Worm (Caenorhabditis elegans) whole organism, L1 larva: ENCODE results near the gene Y47D7A.15.
"Not testable (repeated sequence)": the region's sequence is repeated elsewhere in the genome, so short reads cannot be mapped to it uniquely, and the experiment has no call there.

Source experiments
- C16A3.4 ChIP-seq: fragments of 150-350 bp; optimal IDR thresholded peaks from 2 replicates; lab custom pipeline; 2014; ENCODE audit warnings: missing biosample characterization, missing genetic modification characterization
- C34B4.2 ChIP-seq: sonication (generic microtip); optimal IDR thresholded peaks from 2 replicates; lab custom pipeline; 2017; ENCODE audit warnings: mild to moderate bottlenecking, missing genetic modification characterization, missing compliant biosample characterization
- F16B12.6 ChIP-seq: fragments of 150-350 bp; optimal IDR thresholded peaks from 2 replicates; lab custom pipeline; 2014; ENCODE audit warnings: missing biosample characterization, missing genetic modification characterization
- Y116A8C.19 ChIP-seq: sonication (generic microtip); optimal IDR thresholded peaks from 2 replicates; lab custom pipeline; 2016; ENCODE audit warnings: missing compliant biosample characterization, missing genetic modification characterization, borderline replicate concordance
- alr-1 ChIP-seq: fragments of 200-800 bp; sonication (Bioruptor generic); optimal IDR thresholded peaks from 2 replicates; lab custom pipeline; 2018; ENCODE audit warnings: borderline replicate concordance, mild to moderate bottlenecking, missing genetic modification characterization, missing compliant biosample characterization
- aly-2 ChIP-seq: fragments of 150-350 bp; optimal IDR thresholded peaks from 2 replicates; lab custom pipeline; 2014; ENCODE audit warnings: missing biosample characterization, missing genetic modification characterization
- ama-1 ChIP-seq: fragments of 150-350 bp; optimal IDR thresholded peaks from 2 replicates; lab custom pipeline; 2014
- ceh-8 ChIP-seq: fragments of 200-800 bp; sonication (Bioruptor generic); optimal IDR thresholded peaks from 2 replicates; lab custom pipeline; 2018; ENCODE audit warnings: mild to moderate bottlenecking, missing genetic modification characterization, moderate library complexity, missing compliant biosample characterization
- ceh-82 ChIP-seq, 3 experiments: fragments of 150-350 bp in 1 of 3; sonication (generic microtip) in 2 of 3; optimal IDR thresholded peaks; 2 replicates each; lab custom pipeline; 2014 to 2017; ENCODE audit warnings: missing biosample characterization in 3 of 3, missing genetic modification characterization in 3 of 3
- efl-3 ChIP-seq: fragments of 200-800 bp; sonication (Bioruptor generic); optimal IDR thresholded peaks from 2 replicates; lab custom pipeline; 2018; ENCODE audit warnings: mild to moderate bottlenecking, missing genetic modification characterization, missing compliant biosample characterization
- egl-27 ChIP-seq, 2 experiments: fragments of 150-350 bp in 1 of 2; sonication (generic microtip); optimal IDR thresholded peaks; 3 replicates each; lab custom pipeline; 2017 to 2018; ENCODE audit warnings: missing biosample characterization in 2 of 2, missing genetic modification characterization in 2 of 2, missing genetic modification reagents in 2 of 2
- ets-5 ChIP-seq: fragments of 200-800 bp; sonication (Bioruptor generic); IDR thresholded peaks from 2 replicates; pipeline ENCODE4 v1.3.6; 2022; ENCODE audit warnings: missing genetic modification characterization, missing compliant biosample characterization
- fos-1 ChIP-seq: fragments of 150-350 bp; optimal IDR thresholded peaks from 2 replicates; lab custom pipeline; 2014; ENCODE audit warnings: missing biosample characterization, missing genetic modification characterization
- grh-1 ChIP-seq: fragments of 200-800 bp; sonication (Bioruptor generic); IDR thresholded peaks from 2 replicates; pipeline ENCODE4 v1.3.6; 2022; ENCODE audit warnings: missing genetic modification reagents, missing genetic modification characterization, missing compliant biosample characterization
- hlh-17 ChIP-seq: fragments of 200-800 bp; sonication (Bioruptor generic); optimal IDR thresholded peaks from 2 replicates; lab custom pipeline; 2018; ENCODE audit warnings: missing genetic modification characterization, mild to moderate bottlenecking, missing compliant biosample characterization, moderate library complexity, borderline replicate concordance
- irx-1 ChIP-seq: sonication (generic microtip); optimal IDR thresholded peaks from 2 replicates; lab custom pipeline; 2016; ENCODE audit warnings: missing genetic modification characterization, missing compliant biosample characterization
- isw-1 ChIP-seq: fragments of 200-800 bp; sonication (Bioruptor generic); IDR thresholded peaks from 2 replicates; pipeline ENCODE4 v1.3.6; 2022; ENCODE audit warnings: missing genetic modification characterization, missing compliant biosample characterization
- lin-13 ChIP-seq: fragments of 150-350 bp; optimal IDR thresholded peaks from 2 replicates; lab custom pipeline; 2014; ENCODE audit warnings: missing biosample characterization, missing genetic modification reagents, missing genetic modification characterization
- lin-14 ChIP-seq: fragments of 200-800 bp; sonication (Bioruptor generic); optimal IDR thresholded peaks from 2 replicates; lab custom pipeline; 2018; ENCODE audit warnings: mild to moderate bottlenecking, missing genetic modification characterization, moderate library complexity, missing compliant biosample characterization
- lin-39 ChIP-seq: fragments of 150-350 bp; optimal IDR thresholded peaks from 2 replicates; lab custom pipeline; 2014; ENCODE audit warnings: missing biosample characterization, missing genetic modification reagents, missing genetic modification characterization
- mab-9 ChIP-seq: fragments of 200-800 bp; sonication (Bioruptor generic); IDR thresholded peaks from 2 replicates; pipeline ENCODE4 v1.3.6; 2022; ENCODE audit warnings: missing genetic modification reagents, missing genetic modification characterization, missing compliant biosample characterization
- nhr-12 ChIP-seq: sonication (generic microtip); optimal IDR thresholded peaks from 2 replicates; lab custom pipeline; 2017; ENCODE audit warnings: missing biosample characterization, missing genetic modification characterization
- nhr-20 ChIP-seq: sonication (generic microtip); optimal IDR thresholded peaks from 2 replicates; lab custom pipeline; 2016; ENCODE audit warnings: mild to moderate bottlenecking, missing genetic modification characterization, missing compliant biosample characterization
- nhr-47 ChIP-seq: sonication (generic microtip); optimal IDR thresholded peaks from 2 replicates; lab custom pipeline; 2016; ENCODE audit warnings: mild to moderate bottlenecking, missing genetic modification characterization, moderate library complexity, missing compliant biosample characterization
- nhr-77 ChIP-seq: fragments of 150-350 bp; optimal IDR thresholded peaks from 2 replicates; lab custom pipeline; 2014; ENCODE audit warnings: missing biosample characterization, missing genetic modification characterization
- nhr-90 ChIP-seq: sonication (generic microtip); optimal IDR thresholded peaks from 2 replicates; lab custom pipeline; 2016; ENCODE audit warnings: mild to moderate bottlenecking, missing genetic modification characterization, missing compliant biosample characterization; ENCODE audit not compliant: poor library complexity
- pag-3 ChIP-seq: sonication (generic microtip); optimal IDR thresholded peaks from 2 replicates; lab custom pipeline; 2017; ENCODE audit warnings: missing genetic modification characterization, mild to moderate bottlenecking, missing compliant biosample characterization, antibody characterized with exemption, borderline replicate concordance; ENCODE audit not compliant: insufficient read depth
- rnt-1 ChIP-seq: sonication (generic microtip); optimal IDR thresholded peaks from 2 replicates; lab custom pipeline; 2016; ENCODE audit warnings: mild to moderate bottlenecking, missing genetic modification characterization, moderate library complexity, missing compliant biosample characterization
- skn-1 ChIP-seq: fragments of 150-350 bp; optimal IDR thresholded peaks from 2 replicates; lab custom pipeline; 2014; ENCODE audit warnings: missing biosample characterization, missing genetic modification characterization
- snpc-4 ChIP-seq: fragments of 150-350 bp; optimal IDR thresholded peaks from 2 replicates; lab custom pipeline; 2014; ENCODE audit warnings: missing biosample characterization, missing genetic modification characterization
- snu-23 ChIP-seq: sonication (generic microtip); optimal IDR thresholded peaks from 2 replicates; lab custom pipeline; 2016; ENCODE audit warnings: missing genetic modification characterization, missing compliant biosample characterization
- sptf-1 ChIP-seq: fragments of 150-350 bp; optimal IDR thresholded peaks from 2 replicates; lab custom pipeline; 2014; ENCODE audit warnings: missing biosample characterization, missing genetic modification characterization
- sup-37 ChIP-seq: fragments of 200-800 bp; sonication (Bioruptor generic); optimal IDR thresholded peaks from 2 replicates; lab custom pipeline; 2018; ENCODE audit warnings: mild to moderate bottlenecking, missing genetic modification characterization, missing compliant biosample characterization
- tbx-2 ChIP-seq: sonication (generic microtip); optimal IDR thresholded peaks from 2 replicates; lab custom pipeline; 2016; ENCODE audit warnings: missing genetic modification characterization, missing compliant biosample characterization
- unc-62 ChIP-seq: fragments of 150-350 bp; optimal IDR thresholded peaks from 2 replicates; lab custom pipeline; 2014; ENCODE audit warnings: missing biosample characterization, missing genetic modification reagents, missing genetic modification characterization
- vab-15 ChIP-seq: sonication (generic microtip); optimal IDR thresholded peaks from 2 replicates; lab custom pipeline; 2017; ENCODE audit warnings: missing genotype, mild to moderate bottlenecking, missing genetic modification characterization, missing compliant biosample characterization
- xbp-1 ChIP-seq: sonication (generic microtip); optimal IDR thresholded peaks from 2 replicates; lab custom pipeline; 2016; ENCODE audit warnings: missing genetic modification characterization, missing compliant biosample characterization
- zag-1 ChIP-seq: fragments of 150-350 bp; optimal IDR thresholded peaks from 2 replicates; lab custom pipeline; 2014; ENCODE audit warnings: missing biosample characterization, missing genetic modification characterization
- zip-4 ChIP-seq: fragments of 200-800 bp; sonication (Bioruptor generic); optimal IDR thresholded peaks from 2 replicates; lab custom pipeline; 2018; ENCODE audit warnings: mild to moderate bottlenecking, missing genetic modification characterization, moderate library complexity, missing compliant biosample characterization
- ztf-11 ChIP-seq, 2 experiments: sonication (generic microtip); optimal IDR thresholded peaks; 2 replicates each; lab custom pipeline; 2016 to 2017; ENCODE audit warnings: missing genetic modification characterization in 2 of 2, missing biosample characterization in 1 of 2, missing compliant biosample characterization in 1 of 2

The Y47D7A.15 gene

ce11 chrV:4432783-4433237, at the start of gene Y47D7A.15:
Y47D7A.15 (minus strand) TSS chrV:4433187.
- TF ChIP-seq ceh-8 (peak; percentile 62), ama-1 (lab: Kevin White, UChicago) (no peak)

- TF ChIP-seq tbx-2 (tag; lab: Kevin White, UChicago) (no peak), snpc-4 (tag; lab: Kevin White, UChicago) (no peak), lin-13 (GFP tag; lab: Kevin White, UChicago) (no peak)
These were observed 48.8 kb upstream of the Y47D7A.15 start for ce11 chrV:4481823-4482222.

ce11 chrV:4474543-4474942, 41.6 kb upstream of the Y47D7A.15 start, which contains the start of gene str-35:
str-35 (plus strand) TSS chrV:4474843.
- TF ChIP-seq alr-1 (tag; lab: Kevin White, UChicago); unc-62 (GFP tag; lab: Kevin White, UChicago); pag-3 (tag; lab: Kevin White, UChicago): not testable (repeated sequence)

ce11 chrV:4471065-4471464, 38.1 kb upstream of the Y47D7A.15 start, which contains the start of gene T08H10.3:
T08H10.3 (plus strand) TSS chrV:4471365.
- TF ChIP-seq snu-23 (GFP tag; lab: Kevin White, UChicago), result no peak
- no peak for TF ChIP-seq nhr-12 (tag; lab: Kevin White, UChicago)
- no peak for TF ChIP-seq sup-37 (GFP tag; lab: Kevin White, UChicago)
- TF ChIP-seq ets-5 (GFP tag; lab: Robert Waterston, UW), result no peak
- no peak for TF ChIP-seq skn-1 (tag; lab: Kevin White, UChicago)
- TF ChIP-seq Y116A8C.19 (tag; lab: Kevin White, UChicago), result no peak
- no peak for TF ChIP-seq mab-9 (GFP tag; lab: Robert Waterston, UW)
- no peak for TF ChIP-seq grh-1 (GFP tag; lab: Robert Waterston, UW)
- TF ChIP-seq unc-62 (GFP tag; lab: Kevin White, UChicago), result no peak
- no peak for TF ChIP-seq lin-39 (tag; lab: Kevin White, UChicago)
- no peak for TF ChIP-seq nhr-77 (tag; lab: Kevin White, UChicago)
- no peak for TF ChIP-seq ztf-11 (tag; optimal IDR thresholded peaks at IDR 0.05; lab: Kevin White, UChicago)
- TF ChIP-seq zip-4 (GFP tag; lab: Kevin White, UChicago), result no peak

- no peak for TF ChIP-seq efl-3 (GFP tag; lab: Kevin White, UChicago)
- TF ChIP-seq lin-14, result peak; percentile 16
- TF ChIP-seq, all 84 proteins: peak for 1
These were observed 21.6 kb upstream of the Y47D7A.15 start, which contains the start of gene gnrr-5 for ce11 chrV:4454634-4455033. gnrr-5 (minus strand) TSS chrV:4454734.

- peak; percentile 53 for TF ChIP-seq rnt-1 (tag; lab: Kevin White, UChicago)
- peak; percentile 58 for TF ChIP-seq xbp-1 (tag; lab: Kevin White, UChicago)
- TF ChIP-seq unc-62 (GFP tag; lab: Kevin White, UChicago), result no peak
- TF ChIP-seq zag-1 (tag; lab: Kevin White, UChicago), result no peak
- TF ChIP-seq hlh-17 (GFP tag; lab: Kevin White, UChicago), result no peak
- TF ChIP-seq aly-2 (tag; lab: Kevin White, UChicago), result no peak
- TF ChIP-seq C34B4.2 (tag; lab: Kevin White, UChicago), result no peak
- TF ChIP-seq ceh-82 (tag; optimal IDR thresholded peaks at IDR 0.05; lab: Kevin White, UChicago), result peak; percentile 39 to 80 (median 56)
- peak; percentile 29 for TF ChIP-seq vab-15 (tag; lab: Kevin White, UChicago)
- TF ChIP-seq snu-23 (GFP tag; lab: Kevin White, UChicago), result peak; percentile 69
- no peak for TF ChIP-seq lin-39 (tag; lab: Kevin White, UChicago)
- TF ChIP-seq lin-13 (GFP tag; lab: Kevin White, UChicago), result peak; percentile 27
- peak; percentile 45 for TF ChIP-seq isw-1 (GFP tag; lab: Robert Waterston, UW)
- peak; percentile 58 for TF ChIP-seq nhr-90
- TF ChIP-seq C16A3.4 (tag; lab: Kevin White, UChicago), result peak; percentile 39
- TF ChIP-seq F16B12.6 (tag; lab: Kevin White, UChicago), result peak; percentile 36
- TF ChIP-seq nhr-47 (tag; lab: Kevin White, UChicago), result peak; percentile 81
- peak; percentile 59 for TF ChIP-seq nhr-20 (tag; lab: Kevin White, UChicago)
- no peak for TF ChIP-seq sptf-1 (tag; lab: Kevin White, UChicago)
- 0 out of 2 replicates have a peak, but pooled peaks have one; percentile 18 for TF ChIP-seq grh-1 (GFP tag; lab: Robert Waterston, UW)
- TF ChIP-seq egl-27 (tag; optimal IDR thresholded peaks at IDR 0.05; lab: Kevin White, UChicago), result no peak
- no peak for TF ChIP-seq zip-4 (GFP tag; lab: Kevin White, UChicago)
- TF ChIP-seq fos-1 (tag; lab: Kevin White, UChicago), result peak; percentile 16
- TF ChIP-seq irx-1 (tag; lab: Kevin White, UChicago), result peak; percentile 58
These were observed 17.6 kb upstream of the Y47D7A.15 start, which contains the start of gene rft-2 for ce11 chrV:4450523-4451089. rft-2 (minus strand) TSS chrV:4450563.
